Fruit fly (Drosophila melanogaster): Measurements from ENCODE around the gene pths.
A peak's percentile ranks its signal among the peaks of the same experiment; 100 is the strongest.

Gene pths

DNA sequence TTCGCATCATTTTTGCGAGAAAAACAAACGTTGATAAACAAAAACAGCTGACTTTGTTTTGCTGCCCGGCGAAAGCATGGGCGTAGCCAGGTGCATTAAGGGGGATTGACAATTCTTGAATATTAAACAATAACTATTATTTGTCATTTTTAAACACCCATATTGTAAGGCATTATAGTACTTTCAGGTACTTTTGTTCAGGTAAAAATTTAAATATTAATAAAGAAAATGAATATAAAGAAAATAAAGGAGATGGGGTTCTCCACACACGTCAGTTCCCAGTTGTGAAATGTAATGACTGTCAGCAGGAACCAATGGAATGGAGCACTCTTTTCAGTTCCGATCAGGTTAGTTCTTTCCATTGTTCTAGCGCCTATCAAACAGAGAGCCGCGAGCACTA lies 15.5 kb downstream of the pths start, which contains the start of the genes Coq3 and Pld3 (continued):
- peak; percentile 69 for TF ChIP-seq CG13624 (GFP tag; optimal IDR thresholded peaks at IDR 0.05)
- TF ChIP-seq CG32767 (GFP tag; IDR thresholded peaks at IDR 0.05), result peak; percentile 58; the same call in 1 of the 2 replicates
- TF ChIP-seq CG11696 (GFP tag; IDR thresholded peaks at IDR 0.05), result peak; percentile 66; the same call in 1 of the 2 replicates
- TF ChIP-seq CG7786 (GFP tag; optimal IDR thresholded peaks at IDR 0.05), result peak; percentile 65
- peak; percentile 72 for TF ChIP-seq chm (GFP tag; IDR thresholded peaks at IDR 0.05)
- peak; percentile 32 for TF ChIP-seq pzg (GFP tag; optimal IDR thresholded peaks at IDR 0.05)
- TF ChIP-seq slp2 (GFP tag; optimal IDR thresholded peaks at IDR 0.05), result peak; percentile 48
- peak; percentile 72; the same call in 1 of the 2 replicates for TF ChIP-seq CG11247 (GFP tag; IDR thresholded peaks at IDR 0.05)
- peak; percentile 83 for TF ChIP-seq mam (GFP tag; optimal IDR thresholded peaks at IDR 0.05)
- no peak for TF ChIP-seq CG10565 (GFP tag; optimal IDR thresholded peaks at IDR 0.05)
- peak; percentile 78 for TF ChIP-seq CG1233 (GFP tag; optimal IDR thresholded peaks at IDR 0.05)
- TF ChIP-seq tio (GFP tag; optimal IDR thresholded peaks at IDR 0.05), result peak; percentile 77
- peak; percentile 87 for TF ChIP-seq Xbp1 (GFP tag; optimal IDR thresholded peaks at IDR 0.05)
- TF ChIP-seq Taf1 (GFP tag; IDR thresholded peaks at IDR 0.05), result no peak
- no peak for TF ChIP-seq CG11398 (GFP tag; optimal IDR thresholded peaks at IDR 0.05)
- TF ChIP-seq sqz (GFP tag; optimal IDR thresholded peaks at IDR 0.05), result no peak
- peak; percentile 72 for TF ChIP-seq Dip3 (GFP tag; optimal IDR thresholded peaks at IDR 0.05)
- no peak for TF ChIP-seq Dp (GFP tag; optimal IDR thresholded peaks at IDR 0.05)
- peak; percentile 71 for TF ChIP-seq ems (GFP tag; optimal IDR thresholded peaks at IDR 0.05)
- TF ChIP-seq sens-2 (GFP tag; IDR thresholded peaks at IDR 0.05), result peak; percentile 81
- TF ChIP-seq CG14965 (GFP tag; optimal IDR thresholded peaks at IDR 0.05; ENCODE audit: borderline replicate concordance), result no peak
- peak; percentile 16 for TF ChIP-seq MESR4 (GFP tag; optimal IDR thresholded peaks at IDR 0.05)
- TF ChIP-seq TFAM (GFP tag; optimal IDR thresholded peaks at IDR 0.05), result no peak
- TF ChIP-seq so (GFP tag; IDR thresholded peaks at IDR 0.05), result peak; percentile 68; the same call in 2 of the 3 replicates
- peak; percentile 82 for TF ChIP-seq CG18262 (tag; optimal IDR thresholded peaks at IDR 0.05)
- TF ChIP-seq YL-1 (GFP tag; optimal IDR thresholded peaks at IDR 0.05), result peak; percentile 47
- peak; percentile 59; the same call in 1 of the 2 replicates for TF ChIP-seq CG8765 (GFP tag; IDR thresholded peaks at IDR 0.05)
- peak; percentile 74 for TF ChIP-seq Aef1 (GFP tag; IDR thresholded peaks at IDR 0.05)
- no peak for TF ChIP-seq fru (optimal IDR thresholded peaks at IDR 0.05)
- peak; percentile 64 for TF ChIP-seq CG8359 (GFP tag; optimal IDR thresholded peaks at IDR 0.05; ENCODE audit: borderline replicate concordance)
- TF ChIP-seq CG11456 (GFP tag; IDR thresholded peaks at IDR 0.05), result peak; percentile 85
- TF ChIP-seq phol (tag; optimal IDR thresholded peaks at IDR 0.05), result peak; percentile 84
- TF ChIP-seq bsh (GFP tag; optimal IDR thresholded peaks at IDR 0.05), result peak; percentile 81 to 87
- TF ChIP-seq MBD-R2 (GFP tag; IDR thresholded peaks at IDR 0.05), result peak; percentile 81
- peak; percentile 80 for TF ChIP-seq CG9932 (GFP tag; IDR thresholded peaks at IDR 0.05)
- TF ChIP-seq lov (optimal IDR thresholded peaks at IDR 0.05), result no peak
- TF ChIP-seq lov (GFP tag; IDR thresholded peaks at IDR 0.05), result peak; percentile 80; the same call in 1 of the 3 replicates
- peak; percentile 73 for TF ChIP-seq Ssrp (tag; optimal IDR thresholded peaks at IDR 0.05)
- peak; percentile 36 for TF ChIP-seq Lhr (GFP tag; optimal IDR thresholded peaks at IDR 0.05)
- TF ChIP-seq repo (GFP tag; optimal IDR thresholded peaks at IDR 0.05), result peak; percentile 49
- TF ChIP-seq CG34224 (GFP tag; IDR thresholded peaks at IDR 0.05; ENCODE audit: partially characterized antibody), result no peak
- peak; percentile 87 for TF ChIP-seq Sox102F (GFP tag; optimal IDR thresholded peaks at IDR 0.05)
- peak; percentile 74 for TF ChIP-seq CG10267 (tag; optimal IDR thresholded peaks at IDR 0.05)
- TF ChIP-seq ftz-f1 (GFP tag; optimal IDR thresholded peaks at IDR 0.05), result no peak
- no peak for TF ChIP-seq CG6791 (GFP tag; IDR thresholded peaks at IDR 0.05; ENCODE audit: partially characterized antibody)
- TF ChIP-seq Chrac-16 (GFP tag; optimal IDR thresholded peaks at IDR 0.05), result peak; percentile 76
- peak; percentile 72 for TF ChIP-seq zen (tag; optimal IDR thresholded peaks at IDR 0.05)
- TF ChIP-seq CG9437 (GFP tag; optimal IDR thresholded peaks at IDR 0.05), result peak; percentile 59
- peak; percentile 64 for TF ChIP-seq CG12071 (GFP tag; optimal IDR thresholded peaks at IDR 0.05)
- peak; percentile 69 for TF ChIP-seq Awh (GFP tag; IDR thresholded peaks at IDR 0.05)
- no peak for TF ChIP-seq nau (GFP tag; optimal IDR thresholded peaks at IDR 0.05)
